Fruit fly (Drosophila melanogaster): ENCODE results near the gene LSm-4.

The LSm-4 gene

dm6 chr2L:10426534-10427048 is 21.6 kb upstream of the LSm-4 start, which contains the start of the genes SmB and KdelR (continued):
- TF ChIP-seq schlank (tag; optimal IDR thresholded peaks at IDR 0.05), result no peak
- peak; percentile 57 for TF ChIP-seq gsb-n (tag; optimal IDR thresholded peaks at IDR 0.05)
- TF ChIP-seq sd (tag; optimal IDR thresholded peaks at IDR 0.05), result no peak
- no peak for TF ChIP-seq Blimp-1 (GFP tag; optimal IDR thresholded peaks at IDR 0.05)
- peak; percentile 40 for TF ChIP-seq gcm (GFP tag; optimal IDR thresholded peaks at IDR 0.05)
- no peak for TF ChIP-seq CG4404 (GFP tag; IDR thresholded peaks at IDR 0.05)
- no peak for TF ChIP-seq CG17802 (tag; optimal IDR thresholded peaks at IDR 0.05)
- TF ChIP-seq CG15269 (tag; optimal IDR thresholded peaks at IDR 0.05), result no peak
- no peak for TF ChIP-seq ind (GFP tag; optimal IDR thresholded peaks at IDR 0.05)
- no peak for TF ChIP-seq ab (GFP tag; optimal IDR thresholded peaks at IDR 0.05)
- TF ChIP-seq CG13287 (GFP tag; IDR thresholded peaks at IDR 0.05; ENCODE audit: partially characterized antibody), result peak; percentile 92
- TF ChIP-seq CG11504 (tag; optimal IDR thresholded peaks at IDR 0.05), result no peak
- TF ChIP-seq crc (GFP tag; optimal IDR thresholded peaks at IDR 0.05), result no peak
- TF ChIP-seq ato (GFP tag; IDR thresholded peaks at IDR 0.05; ENCODE audit: partially characterized antibody), result peak; percentile 68
- TF ChIP-seq CG6272 (GFP tag; IDR thresholded peaks at IDR 0.05), result 0 out of 2 replicates have a peak, but pooled peaks have one; percentile 30
- no peak for TF ChIP-seq Hr3 (GFP tag; optimal IDR thresholded peaks at IDR 0.05)
- peak; percentile 98 for TF ChIP-seq CG11560 (tag; IDR thresholded peaks at IDR 0.05)
- no peak for TF ChIP-seq CG10209 (GFP tag; optimal IDR thresholded peaks at IDR 0.05)
- no peak for TF ChIP-seq CG2199 (GFP tag; IDR thresholded peaks at IDR 0.05)
- TF ChIP-seq sna (GFP tag; IDR thresholded peaks at IDR 0.05; ENCODE audit: partially characterized antibody), result peak; percentile 89
- no peak for TF ChIP-seq dmrt11E (tag; optimal IDR thresholded peaks at IDR 0.05)
- peak; percentile 42 for TF ChIP-seq CG9727 (GFP tag; optimal IDR thresholded peaks at IDR 0.05)
- TF ChIP-seq CG8281 (tag; optimal IDR thresholded peaks at IDR 0.05), result no peak
- peak; percentile 78 for TF ChIP-seq trem (tag; optimal IDR thresholded peaks at IDR 0.05)
- TF ChIP-seq zf30C (GFP tag; optimal IDR thresholded peaks at IDR 0.05), result no peak
- no peak for TF ChIP-seq Hr51 (GFP tag; optimal IDR thresholded peaks at IDR 0.05)
- no peak for TF ChIP-seq maf-S (GFP tag; optimal IDR thresholded peaks at IDR 0.05)
- TF ChIP-seq CG14667 (GFP tag; IDR thresholded peaks at IDR 0.05), result no peak
- no peak for TF ChIP-seq CG1602 (GFP tag; optimal IDR thresholded peaks at IDR 0.05)
- no peak for TF ChIP-seq shn (GFP tag; optimal IDR thresholded peaks at IDR 0.05)
- TF ChIP-seq Usf (GFP tag; optimal IDR thresholded peaks at IDR 0.05), result no peak
- no peak for TF ChIP-seq fu2 (GFP tag; optimal IDR thresholded peaks at IDR 0.05)
- no peak for TF ChIP-seq scrt (GFP tag; optimal IDR thresholded peaks at IDR 0.05)
- no peak for TF ChIP-seq pnt (GFP tag; optimal IDR thresholded peaks at IDR 0.05)
- no peak for TF ChIP-seq Jarid2 (GFP tag; optimal IDR thresholded peaks at IDR 0.05)
- peak; percentile 36 for TF ChIP-seq CG13775 (GFP tag; optimal IDR thresholded peaks at IDR 0.05)
- no peak for TF ChIP-seq Rfx (GFP tag; IDR thresholded peaks at IDR 0.05)
- TF ChIP-seq hth (optimal IDR thresholded peaks at IDR 0.05), result no peak
- peak; percentile 80 for TF ChIP-seq Dref (GFP tag; IDR thresholded peaks at IDR 0.05)
- no peak for TF ChIP-seq CG6765 (GFP tag; optimal IDR thresholded peaks at IDR 0.05)
- TF ChIP-seq CG12219 (GFP tag; optimal IDR thresholded peaks at IDR 0.05), result no peak
- TF ChIP-seq chn (GFP tag; optimal IDR thresholded peaks at IDR 0.05), result no peak
- peak; percentile 91 for TF ChIP-seq CG30020 (tag; optimal IDR thresholded peaks at IDR 0.05)
- peak; percentile 84 for TF ChIP-seq sqz (GFP tag; optimal IDR thresholded peaks at IDR 0.05)
- no peak for TF ChIP-seq en (GFP tag; optimal IDR thresholded peaks at IDR 0.05)
- no peak for TF ChIP-seq CG10543 (GFP tag; optimal IDR thresholded peaks at IDR 0.05)
- TF ChIP-seq CG10274 (GFP tag; optimal IDR thresholded peaks at IDR 0.05), result no peak
- no peak for TF ChIP-seq jing (GFP tag; optimal IDR thresholded peaks at IDR 0.05)
- peak; percentile 67; the same call in 1 of the 2 replicates for TF ChIP-seq amos (GFP tag; IDR thresholded peaks at IDR 0.05; ENCODE audit: partially characterized antibody)
- no peak for TF ChIP-seq ac (GFP tag; optimal IDR thresholded peaks at IDR 0.05)
- no peak for TF ChIP-seq Aef1 (GFP tag; IDR thresholded peaks at IDR 0.05)

All from whole organism, embryonic.